Worm (Caenorhabditis elegans): ENCODE data around the gene mrps-18B.

mrps-18B gene

DNA sequence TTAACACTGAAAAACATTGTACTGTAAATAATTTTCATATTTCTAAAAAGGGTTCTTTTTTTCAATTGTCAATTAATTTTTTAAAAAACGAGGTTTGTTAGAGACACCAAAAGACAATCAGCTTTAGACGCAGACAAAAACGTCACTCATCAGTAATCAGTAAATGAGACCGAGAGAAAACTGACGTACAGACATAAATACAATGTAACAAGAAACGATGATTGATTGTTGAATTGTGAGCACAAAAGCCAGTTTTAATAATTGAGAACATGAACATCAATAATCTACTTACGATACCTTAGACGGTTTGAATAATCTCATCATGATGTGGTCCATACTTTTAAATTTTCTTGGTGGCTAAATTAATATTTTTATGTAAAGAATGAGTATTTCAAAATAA is 18.7 kb upstream of the mrps-18B start:
- no peak for TF ChIP-seq ham-2 (GFP tag; optimal IDR thresholded peaks at IDR 0.05)
- no peak for TF ChIP-seq bed-3 (GFP tag; optimal IDR thresholded peaks at IDR 0.05)
- TF ChIP-seq lin-13 (tag; optimal IDR thresholded peaks at IDR 0.05) = no peak
- no peak for TF ChIP-seq flh-1 (GFP tag; optimal IDR thresholded peaks at IDR 0.05)
- no peak for TF ChIP-seq blmp-1 (tag; optimal IDR thresholded peaks at IDR 0.05)
- TF ChIP-seq sem-2 (GFP tag; optimal IDR thresholded peaks at IDR 0.05) = no peak
- TF ChIP-seq hlh-1 (tag; optimal IDR thresholded peaks at IDR 0.05) = no peak
- TF ChIP-seq zip-8 (tag; optimal IDR thresholded peaks at IDR 0.05) = no peak
- no peak for TF ChIP-seq lin-32 (GFP tag; optimal IDR thresholded peaks at IDR 0.05)
- TF ChIP-seq sptf-1 (tag; optimal IDR thresholded peaks at IDR 0.05) = no peak
- TF ChIP-seq tbx-8 (GFP tag; optimal IDR thresholded peaks at IDR 0.05) = no peak
- no peak for TF ChIP-seq unc-62 (GFP tag; optimal IDR thresholded peaks at IDR 0.05)
- no peak for TF ChIP-seq ces-1 (GFP tag; optimal IDR thresholded peaks at IDR 0.05)

ce11 chrII:8508956-8509355 is 16.5 kb upstream of the mrps-18B start, which contains the start of gene T13H5.1:
Gene T13H5.1, minus strand, starts transcription at chrII:8509056.
- TF ChIP-seq nhr-28 (tag; optimal IDR thresholded peaks at IDR 0.05) = no peak
- no peak for TF ChIP-seq elt-1 (tag; optimal IDR thresholded peaks at IDR 0.05; ENCODE audit: borderline replicate concordance, insufficient read depth)
- no peak for TF ChIP-seq sptf-1 (tag; optimal IDR thresholded peaks at IDR 0.05)
- no peak for TF ChIP-seq lin-32 (GFP tag; optimal IDR thresholded peaks at IDR 0.05)
- no peak for TF ChIP-seq mab-5 (tag; optimal IDR thresholded peaks at IDR 0.05)
- no peak for TF ChIP-seq sem-2 (GFP tag; optimal IDR thresholded peaks at IDR 0.05)
- TF ChIP-seq M03D4.4 (tag; optimal IDR thresholded peaks at IDR 0.05) = no peak
- TF ChIP-seq nhr-76 (tag; optimal IDR thresholded peaks at IDR 0.05) = no peak
- TF ChIP-seq ces-1 (GFP tag; optimal IDR thresholded peaks at IDR 0.05) = no peak
- no peak for TF ChIP-seq hlh-1 (tag; optimal IDR thresholded peaks at IDR 0.05)
- no peak for TF ChIP-seq elt-3 (tag; optimal IDR thresholded peaks at IDR 0.05)
- TF ChIP-seq tbx-8 (GFP tag; optimal IDR thresholded peaks at IDR 0.05) = no peak
- TF ChIP-seq zip-8 (tag; optimal IDR thresholded peaks at IDR 0.05) = no peak
- no peak for TF ChIP-seq bed-3 (GFP tag; optimal IDR thresholded peaks at IDR 0.05)
- TF ChIP-seq drap-1 (GFP tag; optimal IDR thresholded peaks at IDR 0.05) = no peak

DNA sequence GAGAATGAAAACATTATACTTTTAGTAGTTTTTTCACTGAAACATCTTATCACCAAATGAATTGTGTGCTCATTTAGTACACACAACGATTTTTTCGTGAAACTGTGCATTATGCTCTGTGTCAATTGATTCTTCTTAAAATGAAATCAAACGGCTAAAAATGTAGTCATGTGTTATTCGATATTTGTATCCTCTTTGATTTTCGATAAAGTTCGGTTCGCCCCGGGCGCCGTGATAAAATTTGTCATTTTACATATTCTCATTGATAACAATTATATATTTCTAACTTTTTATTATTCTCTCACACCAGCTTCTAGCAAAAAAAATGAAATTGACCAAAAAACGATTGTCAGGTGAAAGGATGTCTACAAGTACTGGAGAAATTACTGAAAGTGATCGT is 10.8 kb upstream of the mrps-18B start, which contains the start of gene ctg-2:
Gene ctg-2, plus strand, starts transcription at position 326 of the 400 bp plus-strand sequence.
- TF ChIP-seq pha-4 (tag; optimal IDR thresholded peaks at IDR 0.05) = no peak
- no peak for TF ChIP-seq lin-13 (tag; optimal IDR thresholded peaks at IDR 0.05)
- no peak for TF ChIP-seq ces-1 (GFP tag; optimal IDR thresholded peaks at IDR 0.05)
- TF ChIP-seq ceh-43 (GFP tag; optimal IDR thresholded peaks at IDR 0.05) = no peak
- TF ChIP-seq unc-62 (GFP tag; optimal IDR thresholded peaks at IDR 0.05) = no peak
- TF ChIP-seq unc-39 (tag; optimal IDR thresholded peaks at IDR 0.05) = no peak
- TF ChIP-seq hlh-1 (tag; optimal IDR thresholded peaks at IDR 0.05) = no peak
- TF ChIP-seq nhr-12 (tag; optimal IDR thresholded peaks at IDR 0.05) = no peak
- no peak for TF ChIP-seq flh-1 (GFP tag; optimal IDR thresholded peaks at IDR 0.05)
- TF ChIP-seq ham-2 (GFP tag; optimal IDR thresholded peaks at IDR 0.05) = no peak

DNA sequence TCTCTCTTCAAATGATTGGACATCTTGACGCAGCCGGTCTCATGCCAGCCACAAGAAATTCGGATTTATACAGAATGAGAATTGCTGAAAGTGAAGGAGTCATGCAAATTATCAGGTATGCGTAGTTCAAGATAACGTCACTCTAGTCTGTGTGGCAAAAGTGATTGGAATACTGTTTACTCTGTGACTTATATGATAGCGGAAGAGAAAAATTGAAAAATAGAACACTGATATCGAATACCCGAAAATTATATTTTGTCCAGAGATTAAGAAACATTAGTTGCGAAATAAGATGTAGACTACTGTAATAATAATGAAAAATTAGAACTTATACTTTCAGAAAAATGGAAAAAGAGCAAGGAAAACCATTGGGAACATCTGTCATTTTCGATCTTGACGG is 10.0 kb upstream of the mrps-18B start:
- TF ChIP-seq zip-8 (tag; optimal IDR thresholded peaks at IDR 0.05) = no peak
- no peak for TF ChIP-seq mls-2 (tag; optimal IDR thresholded peaks at IDR 0.05)
- no peak for TF ChIP-seq unc-62 (GFP tag; optimal IDR thresholded peaks at IDR 0.05)
- TF ChIP-seq elt-3 (tag; optimal IDR thresholded peaks at IDR 0.05) = no peak
- no peak for TF ChIP-seq sptf-1 (tag; optimal IDR thresholded peaks at IDR 0.05)
- no peak for TF ChIP-seq ceh-39 (tag; optimal IDR thresholded peaks at IDR 0.05)
- no peak for TF ChIP-seq bed-3 (GFP tag; optimal IDR thresholded peaks at IDR 0.05)
- TF ChIP-seq flh-1 (GFP tag; optimal IDR thresholded peaks at IDR 0.05) = no peak
- TF ChIP-seq pha-4 (tag; optimal IDR thresholded peaks at IDR 0.05) = no peak
- no peak for TF ChIP-seq sem-2 (GFP tag; optimal IDR thresholded peaks at IDR 0.05)
- TF ChIP-seq nhr-237 (tag; optimal IDR thresholded peaks at IDR 0.05) = no peak
- no peak for TF ChIP-seq hlh-1 (tag; optimal IDR thresholded peaks at IDR 0.05)

DNA sequence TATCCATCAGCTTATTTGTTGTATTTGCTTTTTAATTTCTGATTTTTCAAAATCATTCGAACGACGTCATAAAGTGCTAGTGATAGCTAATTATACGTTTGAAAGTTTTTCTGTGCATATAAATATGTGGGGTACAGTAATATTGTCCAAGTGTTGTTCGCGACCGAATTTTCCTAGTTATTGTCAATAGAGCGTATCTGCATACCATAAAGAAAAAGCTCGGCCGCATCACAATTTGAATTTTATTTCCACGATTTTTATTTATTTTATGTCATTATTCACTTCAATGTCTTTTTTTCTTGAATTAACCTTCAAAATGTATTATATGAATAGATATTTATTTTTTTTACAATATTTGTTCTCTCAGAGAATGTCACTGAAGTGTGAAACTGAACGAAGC is 8.7 kb upstream of the mrps-18B start, which contains the start of gene rnh-2:
Gene rnh-2, plus strand, starts transcription at position 368 of the 400 bp plus-strand sequence.
- TF ChIP-seq nhr-76 (tag; optimal IDR thresholded peaks at IDR 0.05) (no peak), unc-39 (tag; optimal IDR thresholded peaks at IDR 0.05) (no peak), lsy-2 (tag; optimal IDR thresholded peaks at IDR 0.05) (peak; percentile 91), sptf-1 (tag; optimal IDR thresholded peaks at IDR 0.05) (peak; percentile 71), sem-2 (GFP tag; optimal IDR thresholded peaks at IDR 0.05) (no peak), nhr-237 (tag; optimal IDR thresholded peaks at IDR 0.05) (peak; percentile 32), drap-1 (GFP tag; optimal IDR thresholded peaks at IDR 0.05) (peak; percentile 7), mep-1 (tag; optimal IDR thresholded peaks at IDR 0.05) (peak; percentile 47), zip-8 (tag; optimal IDR thresholded peaks at IDR 0.05) (no peak), pha-4 (tag; optimal IDR thresholded peaks at IDR 0.05) (peak; percentile 78), ceh-39 (tag; optimal IDR thresholded peaks at IDR 0.05) (peak; percentile 48), M03D4.4 (tag; optimal IDR thresholded peaks at IDR 0.05) (no peak)
